Fruit fly (Drosophila melanogaster): Measurements from ENCODE around the gene CG42266.

Gene CG42266

DNA sequence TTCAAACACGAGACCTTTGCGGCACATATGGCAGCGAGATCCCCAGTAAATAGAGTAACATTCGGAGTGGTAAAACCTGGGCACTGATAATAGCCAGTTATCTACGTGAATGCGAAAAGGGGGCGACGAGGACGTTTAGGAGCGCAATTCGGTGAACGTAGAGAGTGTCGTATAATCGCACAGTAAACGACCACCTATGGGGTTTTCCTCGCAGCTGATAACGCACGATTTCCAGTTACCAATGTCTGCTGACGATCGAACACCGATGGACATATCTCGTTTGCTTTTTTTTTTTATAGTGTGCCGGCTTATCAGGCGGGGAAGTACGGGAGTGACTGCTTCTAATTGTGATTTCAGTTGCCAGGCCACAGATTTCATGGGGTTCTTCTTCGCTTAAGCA lies 20.4 kb downstream of the CG42266 start (continued):
- TF ChIP-seq Hnf4 (GFP tag; optimal IDR thresholded peaks at IDR 0.05), result no peak
- TF ChIP-seq sv (GFP tag; optimal IDR thresholded peaks at IDR 0.05), result no peak
- no peak for TF ChIP-seq Sp1 (GFP tag; optimal IDR thresholded peaks at IDR 0.05)
- TF ChIP-seq HLH106 (tag; optimal IDR thresholded peaks at IDR 0.05), result no peak
- TF ChIP-seq N (GFP tag; optimal IDR thresholded peaks at IDR 0.05), result no peak
- no peak for TF ChIP-seq Dif (GFP tag; optimal IDR thresholded peaks at IDR 0.05; ENCODE audit: partially characterized antibody)
- peak; percentile 11 for TF ChIP-seq h (GFP tag; optimal IDR thresholded peaks at IDR 0.05)
- no peak for TF ChIP-seq brk (GFP tag; optimal IDR thresholded peaks at IDR 0.05)
- no peak for TF ChIP-seq GATAd (GFP tag; optimal IDR thresholded peaks at IDR 0.05)
- TF ChIP-seq dl (GFP tag; optimal IDR thresholded peaks at IDR 0.05; ENCODE audit: insufficient read depth in 1 of 2, partially characterized antibody in 2 of 2), result peak in 1 of 2 experiments; percentile 80
- TF ChIP-seq CG32264 (GFP tag; optimal IDR thresholded peaks at IDR 0.05), result no peak
- no peak for TF ChIP-seq rgr (GFP tag; optimal IDR thresholded peaks at IDR 0.05)
- no peak for TF ChIP-seq tai (GFP tag; optimal IDR thresholded peaks at IDR 0.05)
- TF ChIP-seq Hr83 (GFP tag; optimal IDR thresholded peaks at IDR 0.05; ENCODE audit: poor library complexity, severe bottlenecking), result peak; percentile 16

DNA sequence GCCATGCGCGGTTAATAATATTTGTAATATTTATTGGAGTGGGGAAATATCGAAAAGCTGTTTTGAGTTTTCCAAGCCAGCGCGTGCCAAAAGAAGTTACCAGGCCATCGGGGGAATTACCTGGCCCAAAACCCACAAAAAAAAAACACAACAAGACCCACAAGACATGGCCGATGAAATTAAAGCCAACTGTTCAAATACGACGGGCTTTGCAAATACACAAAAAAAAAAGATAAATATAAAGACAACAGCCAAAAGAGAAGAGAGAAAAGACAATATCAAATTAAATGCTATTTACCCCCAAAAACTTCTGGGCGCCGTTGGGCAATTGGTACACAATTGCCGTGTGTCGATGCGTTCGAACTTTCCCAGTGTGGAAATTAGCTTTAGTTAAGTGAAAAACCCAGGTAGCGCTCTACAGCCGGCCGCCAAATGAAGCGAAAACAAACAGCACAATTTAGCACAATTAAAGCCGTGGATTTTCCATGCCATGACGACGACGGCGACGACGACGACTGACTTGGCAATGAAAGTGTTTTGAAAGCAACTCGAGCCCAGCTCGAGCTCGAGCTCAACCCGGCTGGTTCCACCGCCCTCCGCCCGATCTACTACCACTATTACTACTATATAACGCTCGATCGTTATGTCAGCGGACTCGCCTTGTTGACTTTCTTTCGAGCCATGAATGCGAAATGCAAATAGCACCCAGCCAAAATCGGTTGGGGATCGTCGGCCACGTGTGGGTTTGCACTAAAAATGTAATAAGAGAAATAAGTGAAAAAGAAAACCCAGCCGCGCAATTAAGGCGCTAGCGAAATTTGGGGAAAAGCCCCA lies 22.2 kb downstream of the CG42266 start:
- TF ChIP-seq Dfd (GFP tag; optimal IDR thresholded peaks at IDR 0.05) (no peak), psq (GFP tag; optimal IDR thresholded peaks at IDR 0.05) (peak; percentile 26), fru (GFP tag; optimal IDR thresholded peaks at IDR 0.05) (peak; percentile 30), sv (GFP tag; optimal IDR thresholded peaks at IDR 0.05) (peak; percentile 35), jim (GFP tag; optimal IDR thresholded peaks at IDR 0.05) (peak; percentile 89), Hnf4 (GFP tag; optimal IDR thresholded peaks at IDR 0.05) (peak; percentile 44), ey (GFP tag; optimal IDR thresholded peaks at IDR 0.05) (no peak), Dif (GFP tag; optimal IDR thresholded peaks at IDR 0.05; ENCODE audit: partially characterized antibody) (no peak), Hr78 (GFP tag; optimal IDR thresholded peaks at IDR 0.05) (no peak), CG32264 (GFP tag; optimal IDR thresholded peaks at IDR 0.05) (no peak), Hr83 (GFP tag; optimal IDR thresholded peaks at IDR 0.05; ENCODE audit: poor library complexity, severe bottlenecking) (peak; percentile 95), OdsH (GFP tag; optimal IDR thresholded peaks at IDR 0.05) (peak; percentile 21), Sp1 (GFP tag; optimal IDR thresholded peaks at IDR 0.05) (no peak), rgr (GFP tag; optimal IDR thresholded peaks at IDR 0.05) (peak; percentile 63), GATAd (GFP tag; optimal IDR thresholded peaks at IDR 0.05) (no peak), dmrt93B (GFP tag; optimal IDR thresholded peaks at IDR 0.05) (no peak), Myc (optimal IDR thresholded peaks at IDR 0.05) (no peak), woc (GFP tag; optimal IDR thresholded peaks at IDR 0.05) (no peak), foxo (GFP tag; optimal IDR thresholded peaks at IDR 0.05) (no peak), sage (GFP tag; optimal IDR thresholded peaks at IDR 0.05) (no peak), Mio (GFP tag; optimal IDR thresholded peaks at IDR 0.05) (no peak), dl (GFP tag; optimal IDR thresholded peaks at IDR 0.05; ENCODE audit: insufficient read depth in 1 of 2, partially characterized antibody in 2 of 2) (no peak), Jra (GFP tag; optimal IDR thresholded peaks at IDR 0.05) (no peak), N (GFP tag; optimal IDR thresholded peaks at IDR 0.05) (no peak), h (GFP tag; optimal IDR thresholded peaks at IDR 0.05) (peak; percentile 69), Rel (GFP tag; optimal IDR thresholded peaks at IDR 0.05) (no peak), Rel (tag; optimal IDR thresholded peaks at IDR 0.05) (peak; percentile 54), usp (GFP tag; optimal IDR thresholded peaks at IDR 0.05) (no peak), dsf (GFP tag; optimal IDR thresholded peaks at IDR 0.05; ENCODE audit: borderline replicate concordance) (no peak), br (GFP tag; optimal IDR thresholded peaks at IDR 0.05) (peak; percentile 50)

dm6 chr2L:16317131-16317530 lies 23.0 kb downstream of the CG42266 start:
- TF ChIP-seq OdsH (GFP tag; optimal IDR thresholded peaks at IDR 0.05) (no peak), br (GFP tag; optimal IDR thresholded peaks at IDR 0.05) (no peak), Abd-B (GFP tag; optimal IDR thresholded peaks at IDR 0.05) (no peak)

DNA sequence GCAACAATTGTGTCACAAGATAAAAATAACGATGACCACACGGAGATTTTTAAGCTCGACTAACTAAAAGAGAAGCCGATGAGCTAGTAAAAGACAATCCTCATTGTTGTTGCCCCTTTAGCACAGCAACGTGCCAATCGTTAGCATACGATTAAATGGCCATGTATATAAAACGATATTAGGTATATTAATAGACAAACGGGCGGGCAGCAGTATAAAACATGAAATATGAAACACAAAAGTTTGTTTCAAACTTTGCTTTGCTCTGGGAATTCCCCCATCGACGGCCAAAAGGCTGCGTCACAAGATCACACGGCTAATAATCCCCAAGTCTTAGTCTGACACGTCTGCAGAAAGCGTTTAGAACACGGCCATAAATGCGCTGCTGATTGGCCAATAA lies 23.8 kb downstream of the CG42266 start:
- TF ChIP-seq sv (GFP tag; optimal IDR thresholded peaks at IDR 0.05) (no peak), br (GFP tag; optimal IDR thresholded peaks at IDR 0.05) (no peak), dmrt93B (GFP tag; optimal IDR thresholded peaks at IDR 0.05) (no peak), psq (GFP tag; optimal IDR thresholded peaks at IDR 0.05) (no peak), foxo (GFP tag; optimal IDR thresholded peaks at IDR 0.05) (no peak), dsf (GFP tag; optimal IDR thresholded peaks at IDR 0.05; ENCODE audit: borderline replicate concordance) (no peak), fru (GFP tag; optimal IDR thresholded peaks at IDR 0.05) (no peak), Rel (GFP tag; optimal IDR thresholded peaks at IDR 0.05) (no peak), Rel (tag; optimal IDR thresholded peaks at IDR 0.05) (peak; percentile 27), rgr (GFP tag; optimal IDR thresholded peaks at IDR 0.05) (no peak)
